Worm (Caenorhabditis elegans) whole organism, early embryonic: Measurements from ENCODE around the gene C02F5.3.

Experiments
- ceh-36 ChIP-seq: sonication (generic microtip); optimal IDR thresholded peaks from 2 replicates; lab custom pipeline; 2016; ENCODE audit warnings: missing genetic modification characterization, inconsistent platforms, missing compliant biosample characterization
- pes-1 ChIP-seq: fragments of 200-800 bp; sonication (Bioruptor generic); IDR thresholded peaks from 2 replicates; pipeline ENCODE4 v1.3.6; 2022; ENCODE audit warnings: missing genetic modification reagents, missing genetic modification characterization, missing compliant biosample characterization
- tbx-11 ChIP-seq: fragments of 200-800 bp; sonication (Bioruptor generic); IDR thresholded peaks from 2 replicates; pipeline ENCODE4 v1.3.6; 2022; ENCODE audit warnings: missing genetic modification characterization, missing compliant biosample characterization

DNA sequence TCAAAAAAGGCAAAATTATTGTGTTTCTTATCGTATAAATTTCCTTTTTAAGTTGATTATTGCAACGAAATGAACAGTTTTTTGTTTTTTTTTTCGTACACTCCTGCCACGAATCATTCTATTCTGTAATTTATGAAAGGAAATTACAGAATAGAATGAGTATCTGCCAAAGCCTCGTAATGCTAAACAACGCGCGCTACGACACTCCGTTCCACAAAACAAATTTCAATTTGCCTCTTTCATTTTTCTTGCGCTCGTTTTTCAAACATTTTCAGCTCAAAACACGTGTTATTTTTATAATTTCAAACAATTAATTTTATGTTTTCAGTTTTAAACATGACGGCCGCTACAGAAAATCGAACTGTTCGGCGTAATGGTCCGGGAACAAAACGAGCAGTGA lies 20.9 kb upstream of the C02F5.3 start, which contains the start of gene mob-4:
- no peak for TF ChIP-seq tbx-11 (GFP tag; lab: Robert Waterston, UW)
- TF ChIP-seq pes-1 (GFP tag; lab: Robert Waterston, UW) = no peak
- no peak for TF ChIP-seq ceh-36 (tag; lab: Kevin White, UChicago)
